Fruit fly (Drosophila melanogaster) whole organism, adult: Measurements from ENCODE around the gene dock.

Source experiments
- Clk ChIP-seq: fragments of 200-800 bp; sonication (Bioruptor generic); optimal IDR thresholded peaks from 2 replicates; lab custom pipeline; 2017; ENCODE audit warnings: missing biosample characterization, missing genetic modification characterization
- kay ChIP-seq: fragments of 200-800 bp; sonication (Bioruptor generic); peaks from one replicate; lab custom pipeline; 2016; ENCODE audit warnings: missing biosample characterization, missing genetic modification characterization, borderline replicate concordance

DNA sequence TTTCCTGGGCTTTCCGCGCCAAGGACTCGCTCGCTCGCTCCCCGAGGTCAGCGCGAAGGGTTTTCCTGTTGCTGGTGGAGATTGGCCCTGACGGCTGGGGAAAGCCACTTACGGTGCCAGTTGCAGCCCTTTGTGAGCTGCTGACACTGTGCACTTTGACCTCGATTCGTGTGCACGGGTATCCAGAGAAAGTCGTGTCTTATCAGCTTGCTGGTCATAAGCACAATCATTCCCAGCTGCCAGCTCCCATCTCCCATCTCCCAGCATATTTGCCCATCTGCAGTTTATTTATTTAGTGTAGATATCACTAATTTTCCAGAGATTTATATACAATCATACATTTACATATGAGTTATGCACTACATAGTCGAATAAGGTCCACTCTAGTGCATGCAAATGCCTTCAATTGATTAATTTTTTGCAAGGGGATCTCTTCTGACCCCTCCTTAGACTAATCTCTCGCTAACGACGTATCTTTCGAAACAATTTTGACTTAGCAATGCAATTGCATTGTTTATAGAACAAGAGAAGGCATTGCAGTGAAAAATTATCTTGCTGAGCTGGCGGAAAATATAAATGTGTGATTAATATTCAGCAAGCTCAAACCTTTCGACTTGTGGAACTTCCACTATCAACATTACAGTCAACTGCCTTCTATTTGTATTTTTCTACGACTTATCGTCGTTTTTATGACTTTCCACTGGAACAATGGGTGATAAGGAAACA is 3.6 kb upstream of the dock start:
- no peak for TF ChIP-seq kay (GFP tag; lab: Kevin White, UChicago)
- no peak for TF ChIP-seq Clk (GFP tag; lab: Kevin White, UChicago)
